Fruit fly (Drosophila melanogaster) whole organism, embryonic: ENCODE results near the gene APC4.

ENCODE experiments used
- Antp ChIP-seq: fragments of 200-800 bp; sonication (Bioruptor generic); optimal IDR thresholded peaks from 3 replicates; lab custom pipeline; 2016; ENCODE audit warnings: missing biosample characterization, missing genetic modification characterization
- Blimp-1 ChIP-seq: fragments of 200-800 bp; sonication (Bioruptor generic); optimal IDR thresholded peaks from 3 replicates; lab custom pipeline; 2018; ENCODE audit warnings: missing biosample characterization, missing genetic modification characterization, mild to moderate bottlenecking, moderate library complexity, missing genetic modification reagents
- CG10209 ChIP-seq: fragments of 200-800 bp; sonication (Bioruptor generic); optimal IDR thresholded peaks from 3 replicates; lab custom pipeline; 2017; ENCODE audit warnings: missing biosample characterization, mild to moderate bottlenecking, missing genetic modification characterization, missing genetic modification reagents
- CG10274 ChIP-seq: fragments of 200-800 bp; sonication (Bioruptor generic); optimal IDR thresholded peaks from 3 replicates; lab custom pipeline; 2017; ENCODE audit warnings: missing biosample characterization, mild to moderate bottlenecking, missing genetic modification characterization
- CG10979 ChIP-seq: fragments of 200-800 bp; sonication (Bioruptor generic); optimal IDR thresholded peaks from 2 replicates; lab custom pipeline; 2018; ENCODE audit warnings: missing biosample characterization, mild to moderate bottlenecking, missing genetic modification characterization, moderate library complexity
- CG12155 ChIP-seq: fragments of 200-800 bp; sonication (Bioruptor generic); optimal IDR thresholded peaks from 3 replicates; lab custom pipeline; 2016; ENCODE audit warnings: missing biosample characterization, missing genetic modification characterization
- CG13894 ChIP-seq: fragments of 200-800 bp; sonication (Bioruptor generic); optimal IDR thresholded peaks from 3 replicates; lab custom pipeline; 2018; ENCODE audit warnings: missing biosample characterization, mild to moderate bottlenecking, missing genetic modification characterization, moderate library complexity
- CG14710 ChIP-seq: fragments of 200-800 bp; sonication (Bioruptor generic); optimal IDR thresholded peaks from 3 replicates; lab custom pipeline; 2019; ENCODE audit warnings: missing biosample characterization, mild to moderate bottlenecking, missing genetic modification characterization, moderate library complexity
- CG15269 ChIP-seq: fragments of 200-800 bp; sonication (Bioruptor generic); optimal IDR thresholded peaks from 2 replicates; lab custom pipeline; 2018; ENCODE audit warnings: missing biosample characterization, mild to moderate bottlenecking, missing genetic modification characterization, moderate library complexity
- CG15696 ChIP-seq: fragments of 200-800 bp; sonication (Bioruptor generic); optimal IDR thresholded peaks from 2 replicates; lab custom pipeline; 2019; ENCODE audit warnings: missing biosample characterization, mild to moderate bottlenecking, missing genetic modification characterization, moderate library complexity
- CG17912 ChIP-seq: fragments of 200-800 bp; sonication (Bioruptor generic); optimal IDR thresholded peaks from 2 replicates; lab custom pipeline; 2018; ENCODE audit warnings: missing biosample characterization, mild to moderate bottlenecking, missing genetic modification characterization
- CG1792 ChIP-seq: fragments of 200-800 bp; sonication (Bioruptor generic); optimal IDR thresholded peaks from 2 replicates; lab custom pipeline; 2016; ENCODE audit warnings: missing biosample characterization, missing genetic modification characterization
- CG18764 ChIP-seq: fragments of 200-800 bp; sonication (Bioruptor generic); optimal IDR thresholded peaks from 3 replicates; lab custom pipeline; 2016; ENCODE audit warnings: missing biosample characterization, missing genetic modification characterization
- CG2875 ChIP-seq: fragments of 200-800 bp; sonication (Bioruptor generic); optimal IDR thresholded peaks from 2 replicates; lab custom pipeline; 2017; ENCODE audit warnings: missing biosample characterization, mild to moderate bottlenecking, missing genetic modification characterization, missing genetic modification reagents
- CG31388 ChIP-seq: fragments of 200-800 bp; sonication (Bioruptor generic); optimal IDR thresholded peaks from 2 replicates; lab custom pipeline; 2016; ENCODE audit warnings: missing biosample characterization, missing genetic modification characterization
- CG5953 ChIP-seq: fragments of 200-800 bp; sonication (Bioruptor generic); IDR thresholded peaks from 2 replicates; pipeline ENCODE4 v1.3.6; 2022; ENCODE audit warnings: missing biosample characterization, missing genetic modification characterization
- CG6854 ChIP-seq: fragments of 200-800 bp; sonication (Bioruptor generic); optimal IDR thresholded peaks from 3 replicates; lab custom pipeline; 2017; ENCODE audit warnings: missing biosample characterization, mild to moderate bottlenecking, missing genetic modification characterization
- CG7928 ChIP-seq: fragments of 200-800 bp; sonication (Bioruptor generic); optimal IDR thresholded peaks from 2 replicates; lab custom pipeline; 2017; ENCODE audit warnings: missing biosample characterization, mild to moderate bottlenecking, missing genetic modification characterization
- CG8290 ChIP-seq, 3 experiments: fragments of 200-800 bp; sonication (Bioruptor generic); optimal IDR thresholded peaks; 2 replicates each; lab custom pipeline; 2016 to 2019; ENCODE audit warnings: missing biosample characterization in 3 of 3, missing genetic modification characterization in 3 of 3, mild to moderate bottlenecking in 2 of 3, moderate library complexity in 1 of 3
- CG8765 ChIP-seq: fragments of 200-800 bp; sonication (Bioruptor generic); IDR thresholded peaks from 2 replicates; pipeline ENCODE4 v1.3.6; 2022; ENCODE audit warnings: missing biosample characterization, missing genetic modification characterization
- Dad ChIP-seq: fragments of 200-800 bp; sonication (Bioruptor generic); optimal IDR thresholded peaks from 3 replicates; lab custom pipeline; 2016; ENCODE audit warnings: missing biosample characterization, missing genetic modification characterization
- Drgx ChIP-seq: fragments of 200-800 bp; sonication (Bioruptor generic); IDR thresholded peaks from 2 replicates; pipeline ENCODE4 v1.3.6; 2022; ENCODE audit warnings: missing biosample characterization, missing genetic modification characterization
- E2f2 ChIP-seq: fragments of 200-800 bp; sonication (Bioruptor generic); IDR thresholded peaks from 2 replicates; pipeline ENCODE4 v1.3.6; 2022; ENCODE audit warnings: missing biosample characterization, missing genetic modification characterization
- HHEX ChIP-seq: fragments of 200-800 bp; sonication (Bioruptor generic); optimal IDR thresholded peaks from 3 replicates; lab custom pipeline; 2017; ENCODE audit warnings: missing biosample characterization, mild to moderate bottlenecking, missing genetic modification characterization, missing genetic modification reagents
- HLH4C ChIP-seq: fragments of 200-800 bp; sonication (Bioruptor generic); IDR thresholded peaks from 3 replicates; pipeline ENCODE4 v1.3.6; 2022; ENCODE audit warnings: missing biosample characterization, missing genetic modification characterization; ENCODE audit not compliant: partially characterized antibody
- Hmr ChIP-seq: fragments of 200-800 bp; sonication (Bioruptor generic); optimal IDR thresholded peaks from 3 replicates; lab custom pipeline; 2017; ENCODE audit warnings: mild to moderate bottlenecking, missing biosample characterization, missing genetic modification reagents, missing genetic modification characterization
- Meics ChIP-seq: fragments of 200-800 bp; sonication (Bioruptor generic); optimal IDR thresholded peaks from 2 replicates; lab custom pipeline; 2017; ENCODE audit warnings: missing biosample characterization, mild to moderate bottlenecking, missing genetic modification characterization
- Poxn ChIP-seq: fragments of 200-800 bp; sonication (Bioruptor generic); IDR thresholded peaks from 2 replicates; pipeline ENCODE4 v1.3.6; 2022; ENCODE audit warnings: missing biosample characterization, missing genetic modification characterization
- bcd ChIP-seq: fragments of 200-800 bp; sonication (Bioruptor generic); optimal IDR thresholded peaks from 2 replicates; lab custom pipeline; 2017; ENCODE audit warnings: missing biosample characterization, mild to moderate bottlenecking, missing genetic modification characterization
- chm ChIP-seq: fragments of 200-800 bp; sonication (Bioruptor generic); IDR thresholded peaks from 2 replicates; pipeline ENCODE4 v1.3.6; 2022; ENCODE audit warnings: missing biosample characterization, missing genetic modification characterization
- chn ChIP-seq: fragments of 200-800 bp; sonication (Bioruptor generic); optimal IDR thresholded peaks from 2 replicates; lab custom pipeline; 2016; ENCODE audit warnings: missing biosample characterization, missing genetic modification characterization
- crol ChIP-seq: fragments of 200-800 bp; sonication (Bioruptor generic); IDR thresholded peaks from 2 replicates; pipeline ENCODE4 v1.3.6; 2022; ENCODE audit warnings: missing biosample characterization, missing genetic modification characterization
- cwo ChIP-seq: fragments of 200-800 bp; sonication (Bioruptor generic); optimal IDR thresholded peaks from 3 replicates; lab custom pipeline; 2017; ENCODE audit warnings: missing biosample characterization, missing genetic modification characterization, mild to moderate bottlenecking, moderate library complexity, missing genetic modification reagents
- ems ChIP-seq: fragments of 200-800 bp; sonication (Bioruptor generic); optimal IDR thresholded peaks from 3 replicates; lab custom pipeline; 2016; ENCODE audit warnings: missing biosample characterization, missing genetic modification characterization
- fd3F ChIP-seq: fragments of 200-800 bp; sonication (Bioruptor generic); optimal IDR thresholded peaks from 2 replicates; lab custom pipeline; 2018; ENCODE audit warnings: missing biosample characterization, mild to moderate bottlenecking, missing genetic modification characterization, moderate library complexity
- fd96Cb ChIP-seq: fragments of 200-800 bp; sonication (Bioruptor generic); optimal IDR thresholded peaks from 2 replicates; lab custom pipeline; 2018; ENCODE audit warnings: missing biosample characterization, mild to moderate bottlenecking, missing genetic modification characterization, moderate library complexity
- gfzf ChIP-seq: fragments of 200-800 bp; sonication (Bioruptor generic); optimal IDR thresholded peaks from 2 replicates; lab custom pipeline; 2016; ENCODE audit warnings: missing biosample characterization, mild to moderate bottlenecking, missing genetic modification characterization, moderate library complexity
- ind ChIP-seq: fragments of 200-800 bp; sonication (Bioruptor generic); optimal IDR thresholded peaks from 3 replicates; lab custom pipeline; 2016; ENCODE audit warnings: missing biosample characterization, missing genetic modification characterization
- kay ChIP-seq: fragments of 200-800 bp; sonication (Bioruptor generic); optimal IDR thresholded peaks from 2 replicates; lab custom pipeline; 2016; ENCODE audit warnings: missing biosample characterization, missing genetic modification characterization
- lmd ChIP-seq: fragments of 200-800 bp; sonication (Bioruptor generic); IDR thresholded peaks from 2 replicates; pipeline ENCODE4 v1.3.6; 2022; ENCODE audit warnings: missing biosample characterization, missing genetic modification characterization
- pb ChIP-seq: fragments of 200-800 bp; sonication (Bioruptor generic); optimal IDR thresholded peaks from 3 replicates; lab custom pipeline; 2016; ENCODE audit warnings: missing biosample characterization, missing genetic modification characterization
- phol ChIP-seq: fragments of 200-800 bp; sonication (Bioruptor generic); optimal IDR thresholded peaks from 3 replicates; lab custom pipeline; 2018; ENCODE audit warnings: missing biosample characterization, mild to moderate bottlenecking, missing genetic modification characterization, moderate library complexity
- sna ChIP-seq: fragments of 200-800 bp; sonication (Bioruptor generic); IDR thresholded peaks from 2 replicates; pipeline ENCODE4 v1.3.6; 2022; ENCODE audit warnings: missing biosample characterization, missing genetic modification characterization; ENCODE audit not compliant: partially characterized antibody
- so ChIP-seq: fragments of 200-800 bp; sonication (Bioruptor generic); IDR thresholded peaks from 3 replicates; pipeline ENCODE4 v1.3.6; 2022; ENCODE audit warnings: missing biosample characterization, missing genetic modification characterization
- sug ChIP-seq: fragments of 200-800 bp; optimal IDR thresholded peaks from 2 replicates; lab custom pipeline; 2019; ENCODE audit warnings: missing biosample characterization, mild to moderate bottlenecking, missing genetic modification characterization, moderate library complexity
- tll ChIP-seq, 2 experiments: fragments of 200-800 bp in 1 of 2; fragments of >200 bp in 1 of 2; sonication (Bioruptor generic) in 1 of 2; optimal IDR thresholded peaks; 2 replicates each; lab custom pipeline; 2017 to 2019; ENCODE audit warnings: missing biosample characterization in 2 of 2, missing genetic modification characterization in 2 of 2, mild to moderate bottlenecking in 1 of 2, moderate library complexity in 1 of 2
- usp ChIP-seq: fragments of >200 bp; optimal IDR thresholded peaks from 2 replicates; lab custom pipeline; 2017; ENCODE audit warnings: missing biosample characterization, missing genetic modification characterization
- wdn ChIP-seq: fragments of 200-800 bp; sonication (Bioruptor generic); IDR thresholded peaks from 2 replicates; pipeline ENCODE4 v1.3.6; 2022; ENCODE audit warnings: missing biosample characterization, missing genetic modification characterization
- zf30C ChIP-seq: fragments of 200-800 bp; sonication (Bioruptor generic); optimal IDR thresholded peaks from 3 replicates; lab custom pipeline; 2018; ENCODE audit warnings: missing biosample characterization, mild to moderate bottlenecking, missing genetic modification characterization

APC4 gene

DNA sequence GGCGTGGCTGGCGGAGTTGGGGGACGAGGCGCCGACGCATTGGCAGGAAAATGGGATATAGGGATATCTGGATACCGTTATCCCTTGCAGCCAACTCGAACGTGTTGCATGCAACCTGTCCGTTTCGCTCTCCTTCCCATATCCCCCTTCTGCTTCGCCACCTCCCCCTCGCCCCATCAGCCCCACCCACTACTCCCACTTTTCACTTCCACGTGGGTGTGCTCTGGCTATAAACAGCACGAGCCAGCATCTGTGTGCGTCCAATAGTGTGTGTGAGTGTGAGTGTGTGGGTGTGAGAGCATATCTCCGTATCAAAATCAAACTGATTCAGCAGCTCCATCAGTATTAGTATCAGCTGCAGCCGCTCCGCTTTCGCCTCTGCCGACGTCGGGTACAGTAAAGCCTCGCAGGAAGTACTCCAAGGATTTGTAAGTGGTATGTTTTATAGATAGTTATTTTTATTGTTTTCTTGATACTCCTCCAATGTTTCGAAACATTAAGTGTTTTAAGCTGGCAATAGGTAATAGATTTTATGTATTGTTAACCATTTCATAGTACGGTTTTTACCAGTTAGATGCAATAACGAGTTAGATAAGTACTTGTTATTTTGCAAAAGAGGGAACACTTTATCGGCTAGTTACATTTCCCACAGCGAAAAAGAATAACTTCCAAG, 36.4 kb downstream of the APC4 start (continued):
- no peak for TF ChIP-seq CG8765 (GFP tag; lab: Robert Waterston, UW)
- peak; percentile 30 for TF ChIP-seq CG6854 (GFP tag; lab: Kevin White, UChicago)
- TF ChIP-seq chn (GFP tag; lab: Kevin White, UChicago), result no peak
- TF ChIP-seq crol (GFP tag; lab: Robert Waterston, UW), result peak; percentile 84
- peak; percentile 28 for TF ChIP-seq cwo (GFP tag; lab: Kevin White, UChicago)
- TF ChIP-seq HHEX, result peak; percentile 46
- TF ChIP-seq fd96Cb (tag; lab: Kevin White, UChicago), result peak; percentile 68
- TF ChIP-seq sna (GFP tag; lab: Robert Waterston, UW), result no peak
- 0 out of 2 replicates have a peak, but pooled peaks have one; percentile 30 for TF ChIP-seq chm (GFP tag; lab: Robert Waterston, UW)
- no peak for TF ChIP-seq CG7928 (GFP tag; lab: Kevin White, UChicago)
- peak; percentile 32; the same call in 1 of the 3 replicates for TF ChIP-seq so (GFP tag; lab: Robert Waterston, UW)
- no peak for TF ChIP-seq CG15269 (tag; lab: Kevin White, UChicago)
- no peak for TF ChIP-seq pb (GFP tag; lab: Kevin White, UChicago)
- TF ChIP-seq CG13894 (tag; lab: Kevin White, UChicago), result no peak
- TF ChIP-seq CG12155 (GFP tag; lab: Kevin White, UChicago), result peak; percentile 9
- TF ChIP-seq Antp (GFP tag; lab: Kevin White, UChicago), result peak; percentile 12
- no peak for TF ChIP-seq usp (GFP tag; lab: Kevin White, UChicago)
- no peak for TF ChIP-seq CG17912
- TF ChIP-seq lmd, result peak; percentile 57
- TF ChIP-seq sug (tag; lab: Kevin White, UChicago), result peak; percentile 12
- TF ChIP-seq CG15696 (tag; lab: Kevin White, UChicago), result peak; percentile 5
- no peak for TF ChIP-seq ems (GFP tag; lab: Kevin White, UChicago)
- peak; percentile 47 for TF ChIP-seq CG14710 (tag; lab: Kevin White, UChicago)
- TF ChIP-seq CG10979, result peak; percentile 67
- no peak for TF ChIP-seq HLH4C (GFP tag; lab: Robert Waterston, UW)
- TF ChIP-seq Dad (GFP tag; lab: Kevin White, UChicago), result no peak
- TF ChIP-seq gfzf (GFP tag; lab: Kevin White, UChicago), result no peak
- no peak for TF ChIP-seq CG5953 (GFP tag; lab: Robert Waterston, UW)
- TF ChIP-seq CG18764 (GFP tag; lab: Kevin White, UChicago), result no peak
- no peak for TF ChIP-seq Hmr (GFP tag; lab: Kevin White, UChicago)
- peak; percentile 20 for TF ChIP-seq CG10274 (GFP tag; lab: Kevin White, UChicago)
- peak; percentile 2 for TF ChIP-seq CG10209 (GFP tag; lab: Kevin White, UChicago)
- TF ChIP-seq Blimp-1 (GFP tag; lab: Kevin White, UChicago), result peak; percentile 65
- no peak for TF ChIP-seq zf30C
- no peak for TF ChIP-seq Drgx (GFP tag; lab: Robert Waterston, UW)
- peak; percentile 70 for TF ChIP-seq phol (tag; lab: Kevin White, UChicago)
- no peak for TF ChIP-seq E2f2 (GFP tag; lab: Robert Waterston, UW)
- TF ChIP-seq CG8290 (GFP tag; optimal IDR thresholded peaks at IDR 0.05; lab: Kevin White, UChicago), result no peak
- peak in 1 of 2 experiments; percentile 0 for TF ChIP-seq CG8290 (tag; optimal IDR thresholded peaks at IDR 0.05; lab: Kevin White, UChicago)
- no peak for TF ChIP-seq wdn (GFP tag; lab: Robert Waterston, UW)
- TF ChIP-seq tll (GFP tag; optimal IDR thresholded peaks at IDR 0.05; lab: Kevin White, UChicago), result no peak
- TF ChIP-seq ind (GFP tag; lab: Kevin White, UChicago), result peak; percentile 49
- TF ChIP-seq CG31388 (GFP tag; lab: Kevin White, UChicago), result no peak
- TF ChIP-seq Meics (GFP tag; lab: Kevin White, UChicago), result peak; percentile 31
- no peak for TF ChIP-seq CG2875 (GFP tag; lab: Kevin White, UChicago)
- peak; percentile 14 for TF ChIP-seq CG1792
- peak; percentile 47 for TF ChIP-seq bcd (GFP tag; lab: Kevin White, UChicago)
- no peak for TF ChIP-seq kay
- TF ChIP-seq fd3F (GFP tag; lab: Kevin White, UChicago), result no peak
- TF ChIP-seq Poxn (GFP tag; lab: Robert Waterston, UW), result no peak
